Worm (Caenorhabditis elegans): ENCODE measurements around the gene Y71H2AL.2.
A peak's percentile ranks its signal among the peaks of the same experiment; 100 is the strongest.
"Not testable (repeated sequence)": the region's sequence is repeated elsewhere in the genome, so short reads cannot be mapped to it uniquely, and the experiment has no call there.

Y71H2AL.2 gene

DNA sequence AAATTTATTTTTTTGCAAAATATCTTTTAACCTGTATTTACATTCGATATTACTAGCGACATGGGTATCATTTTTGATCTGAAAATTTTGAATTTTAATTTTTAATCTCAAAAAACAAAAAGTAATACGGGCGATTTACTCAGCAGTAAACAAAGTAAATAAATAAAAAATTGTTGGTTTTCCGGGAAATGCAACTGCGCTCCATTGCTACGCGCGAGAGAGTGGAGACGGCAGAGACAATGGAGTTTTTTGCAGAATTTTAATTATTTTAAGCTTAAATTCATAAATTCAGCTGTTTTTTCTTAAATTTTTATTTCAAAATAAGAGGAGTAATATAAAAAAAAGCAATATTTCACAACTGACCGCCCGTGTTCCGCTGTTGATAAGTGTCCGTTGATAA is 12.6 kb downstream of the Y71H2AL.2 start, which contains the start of gene slc-30A9 (continued):
- peak; percentile 33 for TF ChIP-seq C16A3.4 (tag; optimal IDR thresholded peaks at IDR 0.05)
- no peak for TF ChIP-seq ztf-4 (tag; optimal IDR thresholded peaks at IDR 0.05)
- peak; percentile 51 to 56 for TF ChIP-seq efl-1 (optimal IDR thresholded peaks at IDR 0.05)
- peak; percentile 62 to 94 for TF ChIP-seq efl-1 (GFP tag; optimal IDR thresholded peaks at IDR 0.05 in 1 of 2)

DNA sequence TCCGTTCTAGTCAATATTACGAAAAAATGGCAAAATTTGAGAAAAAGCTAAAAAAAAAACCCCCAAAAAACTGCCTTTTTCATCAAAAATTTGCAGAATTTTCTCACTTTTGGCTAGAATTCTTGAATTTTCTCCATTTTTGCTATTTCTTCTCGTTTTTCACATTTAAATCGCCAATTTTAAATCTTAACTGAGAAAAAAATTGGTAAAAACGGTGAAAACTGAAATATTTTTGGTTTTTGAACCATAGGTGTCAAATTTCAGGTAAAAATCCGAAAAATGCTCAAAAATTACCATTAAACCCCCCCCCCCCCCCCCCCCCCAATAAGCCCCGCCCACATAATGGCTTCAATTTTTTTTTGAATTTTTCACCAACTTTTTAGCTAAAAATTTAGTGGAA is 13.2 kb downstream of the Y71H2AL.2 start, which contains the start of gene cox-6B:
Gene cox-6B, plus strand, starts transcription at position 301 of the 400 bp plus-strand sequence.
- not testable (repeated sequence) for TF ChIP-seq mep-1 (tag; optimal IDR thresholded peaks at IDR 0.05); nhr-85 (tag); ztf-11 (tag; optimal IDR thresholded peaks at IDR 0.05)

DNA sequence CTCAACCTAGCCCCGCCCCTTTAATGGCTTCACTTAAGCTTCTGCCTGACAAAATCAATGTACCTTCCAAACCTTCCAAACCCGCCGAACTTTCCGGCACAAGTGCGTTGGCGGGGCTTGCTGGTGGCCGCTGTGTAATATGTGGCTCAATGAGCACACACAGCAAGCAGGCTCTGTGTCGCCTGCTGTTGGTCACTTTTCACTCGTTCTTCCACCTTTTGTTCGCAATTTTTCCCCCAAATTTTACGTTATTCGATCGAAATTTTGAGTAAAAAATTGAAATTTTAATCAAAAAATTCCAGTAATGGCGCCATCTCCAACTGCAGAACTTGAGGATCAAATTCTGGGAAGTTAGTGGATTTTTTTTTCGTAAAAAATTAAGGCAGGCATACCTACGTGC is 14.5 kb downstream of the Y71H2AL.2 start, which contains the start of gene set-27:
Gene set-27, plus strand, starts transcription at position 301 of the 400 bp plus-strand sequence.
- TF ChIP-seq efl-1 (optimal IDR thresholded peaks at IDR 0.05) (no peak), efl-1 (GFP tag; optimal IDR thresholded peaks at IDR 0.05 in 1 of 2) (peak in 1 of 2 experiments; percentile 31), nhr-11 (tag; optimal IDR thresholded peaks at IDR 0.05) (no peak)

DNA sequence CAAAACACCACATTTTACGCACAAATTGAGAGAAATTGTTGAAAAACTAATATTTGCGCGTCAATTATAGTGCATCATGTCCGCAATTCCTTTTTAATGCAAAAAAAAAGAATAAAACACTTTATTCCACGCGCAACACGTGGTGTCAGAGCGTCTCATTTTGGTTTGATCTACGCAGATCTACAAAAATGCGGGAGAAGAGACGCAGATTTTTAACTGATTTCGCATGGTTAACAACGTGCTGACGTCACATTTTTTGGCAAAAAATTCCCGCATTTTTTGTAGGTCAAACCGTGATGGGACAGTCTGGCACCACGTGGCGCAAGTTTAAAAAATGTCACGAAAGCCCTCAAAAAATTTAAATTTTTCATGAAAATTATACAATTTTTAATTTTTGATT is 24.0 kb downstream of the Y71H2AL.2 start:
- no peak for TF ChIP-seq fkh-8 (tag; optimal IDR thresholded peaks at IDR 0.05)
- TF ChIP-seq sup-37 (GFP tag; optimal IDR thresholded peaks at IDR 0.05): no peak
- no peak for TF ChIP-seq sox-4 (tag; optimal IDR thresholded peaks at IDR 0.05)
- no peak for TF ChIP-seq elt-2 (tag; optimal IDR thresholded peaks at IDR 0.05)
- TF ChIP-seq nhr-28 (tag; optimal IDR thresholded peaks at IDR 0.05): no peak
- TF ChIP-seq mef-2 (tag; optimal IDR thresholded peaks at IDR 0.05): no peak
- TF ChIP-seq elt-3 (tag; optimal IDR thresholded peaks at IDR 0.05): no peak
- no peak for TF ChIP-seq efl-1 (optimal IDR thresholded peaks at IDR 0.05)
- no peak for TF ChIP-seq efl-1 (GFP tag; optimal IDR thresholded peaks at IDR 0.05 in 1 of 2)
- no peak for TF ChIP-seq nhr-20 (tag; optimal IDR thresholded peaks at IDR 0.05)
- no peak for TF ChIP-seq hlh-4 (tag; optimal IDR thresholded peaks at IDR 0.05)
- TF ChIP-seq unc-62 (GFP tag; optimal IDR thresholded peaks at IDR 0.05): no peak
- TF ChIP-seq mdl-1 (tag; optimal IDR thresholded peaks at IDR 0.05): no peak
- TF ChIP-seq lin-14 (GFP tag; optimal IDR thresholded peaks at IDR 0.05): no peak
- no peak for TF ChIP-seq C04F5.9 (tag; optimal IDR thresholded peaks at IDR 0.05)
- TF ChIP-seq mep-1 (tag; optimal IDR thresholded peaks at IDR 0.05): no peak
- TF ChIP-seq ceh-90 (tag; optimal IDR thresholded peaks at IDR 0.05): no peak
- no peak for TF ChIP-seq skn-1 (tag; optimal IDR thresholded peaks at IDR 0.05)

DNA sequence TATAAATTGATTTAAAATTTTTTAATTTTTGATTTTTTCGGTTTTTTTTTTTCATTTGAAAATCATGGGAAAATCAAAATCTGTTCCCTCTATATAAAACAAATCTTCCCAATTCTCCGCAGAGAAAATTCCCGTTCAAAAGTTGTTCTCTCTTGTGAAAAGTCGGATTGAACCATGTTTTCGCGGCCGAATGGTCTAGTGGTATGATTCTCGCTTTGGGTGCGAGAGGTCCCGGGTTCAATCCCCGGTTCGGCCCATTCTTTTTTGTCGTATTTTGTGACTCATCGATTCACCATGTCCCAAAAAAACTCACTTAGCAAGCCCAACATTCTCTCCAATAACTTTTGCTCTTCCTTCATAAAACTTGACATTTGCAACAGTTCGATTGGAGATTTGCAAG is 25.4 kb downstream of the Y71H2AL.2 start:
- no peak for TF ChIP-seq ceh-82 (tag; optimal IDR thresholded peaks at IDR 0.05)
- no peak for TF ChIP-seq ces-1 (GFP tag; optimal IDR thresholded peaks at IDR 0.05)
- no peak for TF ChIP-seq nhr-90 (tag; optimal IDR thresholded peaks at IDR 0.05; ENCODE audit: poor library complexity)

DNA sequence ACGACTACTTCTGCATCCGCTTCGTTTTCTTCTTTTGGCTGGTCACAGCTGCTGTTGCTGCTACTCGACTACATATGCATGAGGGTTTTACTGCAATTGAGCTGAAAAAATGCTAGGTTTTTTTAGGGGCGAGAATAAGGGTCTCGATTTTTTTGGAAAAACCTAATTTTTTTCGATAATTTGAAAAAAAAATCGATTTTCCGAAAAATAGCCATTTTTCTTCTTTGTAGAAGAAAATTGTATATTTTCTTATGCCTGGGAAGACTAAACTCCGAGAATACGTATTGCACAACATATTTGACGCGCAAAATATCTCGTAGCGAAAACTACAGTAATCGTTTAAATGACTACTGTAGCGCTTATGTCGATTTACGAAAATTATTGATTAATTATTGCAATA is 30.4 kb downstream of the Y71H2AL.2 start, which contains the start of gene tmem-132:
Gene tmem-132, minus strand, starts transcription at position 101 of the 400 bp plus-strand sequence.
- TF ChIP-seq C34B4.2 (tag; optimal IDR thresholded peaks at IDR 0.05) (no peak), skn-1 (tag; optimal IDR thresholded peaks at IDR 0.05) (no peak), lin-14 (GFP tag; optimal IDR thresholded peaks at IDR 0.05) (no peak), pqm-1 (tag; optimal IDR thresholded peaks at IDR 0.05) (no peak), ceh-8 (GFP tag; optimal IDR thresholded peaks at IDR 0.05) (no peak), sptf-1 (tag; optimal IDR thresholded peaks at IDR 0.05) (no peak), ceh-63 (GFP tag; optimal IDR thresholded peaks at IDR 0.05) (no peak), ceh-90 (tag; optimal IDR thresholded peaks at IDR 0.05) (no peak), alr-1 (tag; optimal IDR thresholded peaks at IDR 0.05; ENCODE audit: borderline replicate concordance) (no peak), zag-1 (tag; optimal IDR thresholded peaks at IDR 0.05) (no peak), sup-37 (GFP tag; optimal IDR thresholded peaks at IDR 0.05) (no peak), hlh-17 (GFP tag; optimal IDR thresholded peaks at IDR 0.05; ENCODE audit: borderline replicate concordance) (no peak), lin-39 (tag; optimal IDR thresholded peaks at IDR 0.05) (no peak), nhr-12 (tag; optimal IDR thresholded peaks at IDR 0.05) (no peak)
